Fruit fly (Drosophila melanogaster): ENCODE measurements around the gene CG14770.

Gene CG14770

DNA sequence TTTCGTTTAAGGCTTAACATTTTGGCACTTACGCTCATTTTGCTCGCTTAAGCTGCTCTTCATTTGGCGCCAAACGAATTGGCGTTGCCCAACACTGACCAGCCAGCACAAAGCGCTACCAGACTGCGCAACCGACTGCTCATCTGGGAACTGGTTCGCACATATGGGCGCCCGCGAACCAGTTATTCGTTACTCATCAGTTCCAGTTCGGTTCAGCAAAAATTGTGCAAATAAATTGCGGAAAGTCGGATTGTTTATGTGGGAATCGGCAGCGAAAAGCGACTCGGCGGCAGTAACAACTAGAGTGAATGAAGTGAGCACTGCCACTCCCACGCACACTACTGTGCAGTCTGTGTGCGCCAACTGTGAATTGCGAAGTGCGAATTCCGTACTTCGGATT is 23.8 kb downstream of the CG14770 start, which contains the start of gene Rilpl (continued):
- no peak for TF ChIP-seq wek (GFP tag; optimal IDR thresholded peaks at IDR 0.05)
- TF ChIP-seq CG14710 (tag; optimal IDR thresholded peaks at IDR 0.05): peak; percentile 30
- TF ChIP-seq zfh1 (GFP tag; IDR thresholded peaks at IDR 0.05): no peak; the same call in 2 of the 3 replicates
- TF ChIP-seq hb (GFP tag; IDR thresholded peaks at IDR 0.05; ENCODE audit: partially characterized antibody): no peak
- peak; percentile 50 for TF ChIP-seq CG2120 (GFP tag; optimal IDR thresholded peaks at IDR 0.05)
- TF ChIP-seq CG11085 (GFP tag; IDR thresholded peaks at IDR 0.05): no peak
- peak; percentile 15 for TF ChIP-seq CG2712 (tag; optimal IDR thresholded peaks at IDR 0.05)
- peak; percentile 67 for TF ChIP-seq knrl (GFP tag; IDR thresholded peaks at IDR 0.05; ENCODE audit: partially characterized antibody)
- TF ChIP-seq her (GFP tag; optimal IDR thresholded peaks at IDR 0.05): peak; percentile 49
- no peak for TF ChIP-seq CG9817 (tag; optimal IDR thresholded peaks at IDR 0.05)
- peak; percentile 35 for TF ChIP-seq lilli (GFP tag; optimal IDR thresholded peaks at IDR 0.05)
- no peak for TF ChIP-seq dmrt11E (tag; optimal IDR thresholded peaks at IDR 0.05)
- TF ChIP-seq dysf (GFP tag; IDR thresholded peaks at IDR 0.05): no peak
- no peak for TF ChIP-seq cas (GFP tag; IDR thresholded peaks at IDR 0.05)
- peak; percentile 94 for TF ChIP-seq kay (GFP tag; optimal IDR thresholded peaks at IDR 0.05)
- TF ChIP-seq CG12236 (GFP tag; optimal IDR thresholded peaks at IDR 0.05): no peak
- TF ChIP-seq inv (GFP tag; IDR thresholded peaks at IDR 0.05; ENCODE audit: partially characterized antibody): peak; percentile 53; the same call in 1 of the 2 replicates
- no peak for TF ChIP-seq CG17385 (GFP tag; optimal IDR thresholded peaks at IDR 0.05)
- no peak for TF ChIP-seq CG3407 (GFP tag; optimal IDR thresholded peaks at IDR 0.05)
- TF ChIP-seq E2f1 (GFP tag; IDR thresholded peaks at IDR 0.05): peak; percentile 42; the same call in 1 of the 2 replicates
- no peak for TF ChIP-seq B-H1 (GFP tag; IDR thresholded peaks at IDR 0.05)
- TF ChIP-seq BEAF-32 (GFP tag; optimal IDR thresholded peaks at IDR 0.05): peak; percentile 47
- TF ChIP-seq Med (GFP tag): peak; percentile 94
- TF ChIP-seq MBD-R2 (GFP tag; IDR thresholded peaks at IDR 0.05): peak; percentile 66
- TF ChIP-seq PHDP (tag; optimal IDR thresholded peaks at IDR 0.05): peak; percentile 12
- TF ChIP-seq dpn (GFP tag; optimal IDR thresholded peaks at IDR 0.05): peak in 1 of 2 experiments; percentile 50
- TF ChIP-seq sens-2 (GFP tag; IDR thresholded peaks at IDR 0.05): no peak
- peak; percentile 28 for TF ChIP-seq CG2116 (GFP tag; optimal IDR thresholded peaks at IDR 0.05)
- no peak for TF ChIP-seq ab (GFP tag; optimal IDR thresholded peaks at IDR 0.05)
- peak; percentile 4 for TF ChIP-seq Xbp1 (GFP tag; optimal IDR thresholded peaks at IDR 0.05)
- TF ChIP-seq sug (tag; optimal IDR thresholded peaks at IDR 0.05): peak; percentile 41
- TF ChIP-seq CG7786 (GFP tag; optimal IDR thresholded peaks at IDR 0.05): no peak
- no peak for TF ChIP-seq nerfin-1 (tag; optimal IDR thresholded peaks at IDR 0.05)
- TF ChIP-seq dan (GFP tag; IDR thresholded peaks at IDR 0.05): no peak
- no peak for TF ChIP-seq CG4282 (GFP tag; optimal IDR thresholded peaks at IDR 0.05)
- no peak for TF ChIP-seq al (GFP tag; IDR thresholded peaks at IDR 0.05)
- TF ChIP-seq odd (GFP tag; optimal IDR thresholded peaks at IDR 0.05): no peak
- no peak for TF ChIP-seq nmo (GFP tag; optimal IDR thresholded peaks at IDR 0.05)
- peak; percentile 45 for TF ChIP-seq Hmr (GFP tag; optimal IDR thresholded peaks at IDR 0.05)
- TF ChIP-seq Sry-δ (GFP tag; optimal IDR thresholded peaks at IDR 0.05): peak; percentile 40
- no peak for TF ChIP-seq tap (tag; optimal IDR thresholded peaks at IDR 0.05)
- TF ChIP-seq CG15479 (GFP tag; optimal IDR thresholded peaks at IDR 0.05): peak; percentile 1
- TF ChIP-seq Stat92E (GFP tag; optimal IDR thresholded peaks at IDR 0.05): no peak
- TF ChIP-seq CG6689 (GFP tag; IDR thresholded peaks at IDR 0.05): no peak
- peak; percentile 95 for TF ChIP-seq CG10267 (tag; optimal IDR thresholded peaks at IDR 0.05)
- peak; percentile 39 for TF ChIP-seq lab (GFP tag; optimal IDR thresholded peaks at IDR 0.05)
- peak; percentile 42; the same call in 1 of the 2 replicates for TF ChIP-seq Dref (GFP tag; IDR thresholded peaks at IDR 0.05)
- TF ChIP-seq CG18262 (tag; optimal IDR thresholded peaks at IDR 0.05): no peak
- peak; percentile 52 for TF ChIP-seq sd (tag; optimal IDR thresholded peaks at IDR 0.05)
- no peak for TF ChIP-seq Atf3 (GFP tag; optimal IDR thresholded peaks at IDR 0.05)
